Worm (Caenorhabditis elegans): ENCODE measurements around the gene glb-13.

glb-13 gene

ce11 chrX:12328676-12329075 lies 49.5 kb downstream of the glb-13 start, which contains the start of gene srd-45:
srd-45 (plus strand) TSS chrX:12328976.
- TF ChIP-seq mab-5 (tag; optimal IDR thresholded peaks at IDR 0.05) (no peak), sptf-1 (tag; optimal IDR thresholded peaks at IDR 0.05) (no peak), drap-1 (GFP tag; optimal IDR thresholded peaks at IDR 0.05) (no peak), nhr-76 (tag; optimal IDR thresholded peaks at IDR 0.05) (no peak), M03D4.4 (tag; optimal IDR thresholded peaks at IDR 0.05) (no peak), ceh-39 (tag; optimal IDR thresholded peaks at IDR 0.05) (no peak), mep-1 (tag; optimal IDR thresholded peaks at IDR 0.05) (no peak), nhr-2 (tag; optimal IDR thresholded peaks at IDR 0.05) (no peak), flh-1 (GFP tag; optimal IDR thresholded peaks at IDR 0.05) (no peak), unc-39 (tag; optimal IDR thresholded peaks at IDR 0.05) (no peak), unc-62 (GFP tag; optimal IDR thresholded peaks at IDR 0.05) (no peak), lin-32 (GFP tag; optimal IDR thresholded peaks at IDR 0.05) (no peak), ztf-11 (tag; optimal IDR thresholded peaks at IDR 0.05) (no peak), elt-3 (tag; optimal IDR thresholded peaks at IDR 0.05) (no peak), ham-2 (GFP tag; optimal IDR thresholded peaks at IDR 0.05) (no peak), mls-2 (tag; optimal IDR thresholded peaks at IDR 0.05) (no peak), snpc-4 (tag; optimal IDR thresholded peaks at IDR 0.05) (no peak), hlh-1 (tag; optimal IDR thresholded peaks at IDR 0.05) (no peak)

- TF ChIP-seq nhr-237 (tag; optimal IDR thresholded peaks at IDR 0.05) = no peak
- TF ChIP-seq ceh-83 (GFP tag; optimal IDR thresholded peaks at IDR 0.05) = no peak
- no peak for TF ChIP-seq ztf-11 (tag; optimal IDR thresholded peaks at IDR 0.05)
- TF ChIP-seq sptf-1 (tag; optimal IDR thresholded peaks at IDR 0.05) = no peak
- TF ChIP-seq M03D4.4 (tag; optimal IDR thresholded peaks at IDR 0.05) = no peak
- no peak for TF ChIP-seq nhr-28 (tag; optimal IDR thresholded peaks at IDR 0.05)
- TF ChIP-seq ceh-43 (GFP tag; optimal IDR thresholded peaks at IDR 0.05) = no peak
- TF ChIP-seq ces-1 (GFP tag; optimal IDR thresholded peaks at IDR 0.05) = no peak
- TF ChIP-seq mep-1 (tag; optimal IDR thresholded peaks at IDR 0.05) = no peak
- TF ChIP-seq unc-39 (tag; optimal IDR thresholded peaks at IDR 0.05) = no peak
Measured at ce11 chrX:12326424-12326823, 51.8 kb downstream of the glb-13 start, which contains the start of gene srd-41. srd-41 (plus strand) TSS chrX:12326724.

Measured in whole organism, mixed stage, embryonic.